Fruit fly (Drosophila melanogaster): ENCODE measurements around the gene Ugt49B2.

DNA sequence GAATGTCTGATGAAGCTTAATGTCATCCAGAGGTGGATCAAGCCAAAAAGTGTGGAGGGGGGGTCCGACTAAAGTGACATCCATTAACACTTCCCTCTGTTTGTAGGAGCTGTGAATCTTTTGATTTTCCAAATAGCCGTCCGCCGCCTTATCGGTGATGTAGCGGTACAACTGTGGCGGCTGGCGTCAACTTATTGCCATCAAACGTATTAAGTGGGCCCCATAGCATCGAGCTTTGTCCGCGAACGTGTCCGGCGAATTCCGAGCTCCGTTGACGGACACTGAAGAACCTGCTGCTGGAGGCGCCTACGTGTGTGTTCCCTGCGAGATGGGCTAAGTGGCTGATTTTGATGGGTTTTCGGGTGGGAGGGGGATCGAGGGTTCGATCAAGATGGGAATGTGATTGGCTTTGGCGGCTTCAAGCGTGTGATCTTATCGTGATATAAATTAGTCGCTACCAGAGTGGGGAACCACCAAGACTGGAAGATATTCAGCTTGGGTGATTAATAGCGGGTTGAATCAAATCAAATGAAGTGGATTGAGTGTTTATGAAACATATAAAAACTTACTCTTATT lies 38.1 kb upstream of the Ugt49B2 start:
- no peak for TF ChIP-seq CG13204 (GFP tag; optimal IDR thresholded peaks at IDR 0.05)
- TF ChIP-seq CG8159 (tag; optimal IDR thresholded peaks at IDR 0.05), result no peak
- no peak for TF ChIP-seq CG10348 (GFP tag; IDR thresholded peaks at IDR 0.05)
- no peak for TF ChIP-seq CG14655 (GFP tag; optimal IDR thresholded peaks at IDR 0.05)
- no peak for TF ChIP-seq Pif1B (GFP tag; optimal IDR thresholded peaks at IDR 0.05)
- TF ChIP-seq CG8301 (tag; optimal IDR thresholded peaks at IDR 0.05), result no peak
- no peak for TF ChIP-seq Pif1A (GFP tag; optimal IDR thresholded peaks at IDR 0.05)
- TF ChIP-seq CG4496 (GFP tag; IDR thresholded peaks at IDR 0.05), result no peak
- no peak for TF ChIP-seq Snoo (tag; optimal IDR thresholded peaks at IDR 0.05)
- no peak for TF ChIP-seq CG15710 (tag; optimal IDR thresholded peaks at IDR 0.05)
- TF ChIP-seq CG32121 (GFP tag; IDR thresholded peaks at IDR 0.05), result no peak
- no peak for TF ChIP-seq gl (tag; optimal IDR thresholded peaks at IDR 0.05)
- TF ChIP-seq D1 (tag; optimal IDR thresholded peaks at IDR 0.05), result no peak

Data from whole organism, pupa.